Worm (Caenorhabditis elegans): ENCODE results near the gene nhr-103.

nhr-103 gene

DNA sequence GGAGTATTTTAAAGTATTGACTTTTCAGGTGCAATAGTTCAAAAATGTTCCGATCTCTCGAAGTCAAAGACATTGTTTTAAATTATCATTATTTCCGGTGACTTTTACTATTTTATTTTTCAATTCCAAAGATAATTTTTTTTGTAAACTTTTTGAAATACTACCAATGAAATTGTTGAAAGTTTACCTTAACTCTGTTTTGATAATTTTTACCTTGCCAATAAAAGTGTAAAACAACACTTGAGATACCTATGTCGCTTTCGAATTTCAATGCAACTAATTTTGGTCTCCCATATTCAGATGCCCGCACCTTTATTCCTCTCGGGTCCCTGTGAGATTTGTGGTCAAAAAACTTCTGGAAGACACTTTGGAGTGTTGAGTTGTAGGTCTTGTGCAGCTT, at the start of gene nhr-103:
nhr-103 (plus strand) TSS at position 301 of the 400 bp plus-strand sequence.
- no peak for TF ChIP-seq unc-62 (GFP tag; optimal IDR thresholded peaks at IDR 0.05)

ce11 chrV:2177307-2177764, 47.9 kb upstream of the nhr-103 start, which contains the start of gene srbc-17:
srbc-17 (plus strand) TSS chrV:2177714.
- TF ChIP-seq unc-62 (GFP tag; optimal IDR thresholded peaks at IDR 0.05), result no peak

- TF ChIP-seq unc-62 (GFP tag; optimal IDR thresholded peaks at IDR 0.05), result no peak
Measured at ce11 chrV:2179214-2179613, 46.0 kb upstream of the nhr-103 start, which contains the start of gene cyp-33C1. cyp-33C1 (plus strand) TSS chrV:2179514.

ce11 chrV:2181738-2182137, 43.5 kb upstream of the nhr-103 start, which contains the start of gene srbc-16:
srbc-16 (plus strand) TSS chrV:2182038.
- TF ChIP-seq unc-62 (GFP tag; optimal IDR thresholded peaks at IDR 0.05), result no peak

DNA sequence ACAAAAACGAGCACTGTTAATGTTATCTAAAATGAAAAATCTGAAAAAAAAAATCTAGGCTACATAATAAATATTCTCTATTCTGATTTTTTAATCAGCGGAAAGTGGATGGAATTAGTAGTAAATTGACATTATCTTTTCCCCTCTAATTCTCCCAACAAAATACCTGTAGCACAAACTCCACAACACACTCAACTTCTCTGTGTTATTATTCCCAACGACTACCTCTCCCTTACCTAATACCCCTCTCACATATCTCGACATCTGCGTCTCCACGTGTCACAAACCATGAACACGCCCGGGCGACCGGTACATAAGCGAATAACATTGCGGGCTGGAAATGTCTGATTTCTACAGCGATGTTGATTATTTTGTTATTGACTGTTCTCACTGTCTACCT, 42.1 kb upstream of the nhr-103 start, which contains the start of gene cyp-33C2:
cyp-33C2 (plus strand) TSS at position 327 of the 400 bp plus-strand sequence.
- TF ChIP-seq unc-62 (GFP tag; optimal IDR thresholded peaks at IDR 0.05), result no peak

DNA sequence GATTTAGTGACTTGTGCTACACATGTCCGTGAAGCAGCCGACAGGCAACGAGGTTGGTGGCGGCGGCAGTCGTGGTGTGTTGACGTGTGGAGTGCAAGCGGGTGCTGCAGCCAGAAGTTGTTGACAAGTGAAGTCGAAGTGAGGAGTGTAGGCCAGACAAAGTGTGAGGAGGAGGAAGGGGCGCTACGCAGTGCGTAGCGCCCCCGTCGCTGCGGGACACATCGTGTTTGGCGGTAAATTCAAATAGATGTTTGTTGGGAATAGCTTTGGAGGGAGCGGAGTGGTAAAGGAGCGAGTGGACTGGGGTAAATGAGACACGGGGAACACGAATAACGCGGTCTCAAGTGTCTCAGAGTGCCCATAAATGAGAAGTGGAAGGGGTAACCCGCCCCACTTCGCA, 39.7 kb upstream of the nhr-103 start:
- TF ChIP-seq unc-62 (GFP tag; optimal IDR thresholded peaks at IDR 0.05), result no peak

- TF ChIP-seq unc-62 (GFP tag; optimal IDR thresholded peaks at IDR 0.05), result no peak
Measured at ce11 chrV:2187864-2188345, 37.3 kb upstream of the nhr-103 start, which contains the start of gene Y5H2B.3. Y5H2B.3 (plus strand) TSS chrV:2188295.

DNA sequence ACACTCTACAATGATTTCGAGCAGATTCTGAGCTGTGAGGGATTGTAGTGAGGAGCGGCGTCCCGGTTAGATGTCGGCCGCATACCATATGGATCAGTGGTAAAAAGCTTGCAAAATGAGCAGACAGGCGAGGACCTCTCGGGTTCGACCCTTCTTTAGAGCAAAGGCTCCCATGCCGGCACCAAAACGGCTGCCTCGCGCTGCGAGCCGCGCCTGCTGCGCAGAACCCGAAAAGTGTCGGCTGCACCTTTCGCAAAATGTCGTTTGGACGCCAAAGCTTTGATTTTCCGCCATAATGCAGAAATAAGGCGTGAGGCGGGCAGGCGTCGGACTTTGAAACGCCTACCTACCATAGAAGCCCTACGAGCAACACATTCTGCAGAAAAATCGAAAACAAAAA, 34.8 kb upstream of the nhr-103 start:
- TF ChIP-seq unc-62 (GFP tag; optimal IDR thresholded peaks at IDR 0.05), result no peak

ce11 chrV:2191122-2191521, 34.1 kb upstream of the nhr-103 start, which contains the start of gene srbc-42:
srbc-42 (minus strand) TSS chrV:2191222.
- TF ChIP-seq unc-62 (GFP tag; optimal IDR thresholded peaks at IDR 0.05), result no peak

ce11 chrV:2192117-2192516, 33.1 kb upstream of the nhr-103 start, which contains the start of gene nhr-13:
nhr-13 (plus strand) TSS chrV:2192485.
- no peak for TF ChIP-seq unc-62 (GFP tag; optimal IDR thresholded peaks at IDR 0.05)

DNA sequence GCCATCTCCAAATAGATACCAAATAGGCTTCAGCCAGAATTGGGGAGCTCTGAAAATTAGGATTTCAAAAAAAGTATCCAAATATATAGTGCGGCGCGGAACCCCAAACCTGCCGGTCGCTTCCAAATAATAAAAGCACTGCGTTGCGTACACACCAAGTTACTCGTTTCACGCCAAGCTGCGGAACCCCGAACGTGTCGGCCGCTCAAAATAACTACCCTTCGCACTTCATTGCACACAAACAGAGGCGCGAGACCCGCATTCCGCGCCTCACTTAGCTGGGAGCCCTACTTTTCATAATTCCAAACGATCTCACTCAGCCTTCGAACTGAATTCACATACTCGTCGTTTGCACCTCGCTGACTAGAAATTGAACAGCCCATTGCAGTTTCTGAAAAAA, 25.6 kb upstream of the nhr-103 start:
- no peak for TF ChIP-seq unc-62 (GFP tag; optimal IDR thresholded peaks at IDR 0.05)

DNA sequence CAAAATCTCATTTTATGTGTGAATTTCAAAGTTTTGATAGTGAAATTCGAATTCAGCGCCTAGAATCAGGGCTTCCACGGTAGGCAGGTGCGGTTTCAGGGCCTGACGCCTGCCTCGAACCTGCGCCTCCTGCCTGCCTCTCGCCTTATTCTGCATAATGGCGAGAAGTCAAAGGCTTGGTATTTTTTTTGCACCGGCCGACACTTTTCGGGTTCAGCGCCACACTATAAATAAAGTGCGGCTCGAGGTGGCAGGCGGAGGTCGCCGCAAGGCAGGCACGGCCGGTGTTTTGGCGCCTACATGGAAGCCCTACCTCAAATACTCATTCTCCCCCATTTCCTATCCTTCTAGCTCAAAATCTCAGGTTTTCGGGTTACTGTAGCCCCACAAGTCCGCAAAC, 24.8 kb upstream of the nhr-103 start:
- no peak for TF ChIP-seq unc-62 (GFP tag; optimal IDR thresholded peaks at IDR 0.05)

DNA sequence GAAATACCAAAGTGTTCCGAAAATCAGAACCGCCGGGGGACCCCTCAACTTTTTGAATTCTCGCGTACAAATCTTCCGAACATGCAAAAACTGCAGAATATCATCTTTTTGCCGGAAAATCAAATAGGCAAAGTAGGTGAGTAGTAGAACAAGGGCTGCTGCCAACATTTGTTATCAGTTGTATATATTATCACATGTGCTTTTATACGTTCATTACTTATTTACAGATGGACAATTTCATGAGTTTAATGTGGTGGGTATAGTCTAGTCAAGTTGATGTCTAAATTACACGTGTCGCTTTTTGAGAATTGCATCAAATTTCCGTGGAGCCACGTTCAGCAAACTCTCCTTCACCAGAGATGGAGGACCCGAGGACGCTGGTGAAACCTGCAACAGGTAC, 24.0 kb upstream of the nhr-103 start, which contains the start of gene cyp-32B1:
cyp-32B1 (minus strand) TSS at position 176 of the 400 bp plus-strand sequence.
- no peak for TF ChIP-seq unc-62 (GFP tag; optimal IDR thresholded peaks at IDR 0.05)

DNA sequence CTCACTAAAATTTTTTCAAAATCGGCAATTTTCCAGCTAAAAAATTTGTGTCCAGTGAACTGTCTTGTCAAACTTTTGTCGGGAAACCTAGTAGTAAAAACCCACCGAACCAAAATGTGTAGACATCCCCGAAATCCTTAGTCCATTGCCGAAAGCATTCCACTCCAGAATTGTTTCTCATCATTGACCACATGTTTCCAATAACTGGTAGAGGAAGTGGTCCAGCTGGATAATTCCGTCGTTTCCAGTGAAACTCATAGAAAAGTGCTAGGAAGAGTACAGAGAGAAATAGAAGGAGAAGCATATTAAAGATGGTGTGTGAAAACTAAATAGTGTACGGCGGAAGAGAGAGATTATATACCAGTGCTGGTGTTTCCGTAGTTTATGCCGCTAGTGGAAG, 21.1 kb upstream of the nhr-103 start, which contains the start of gene cyp-33C12:
cyp-33C12 (minus strand) TSS at position 321 of the 400 bp plus-strand sequence.
- no peak for TF ChIP-seq unc-62 (GFP tag; optimal IDR thresholded peaks at IDR 0.05)

ce11 chrV:2206181-2206580, 19.0 kb upstream of the nhr-103 start, which contains the start of gene srt-40:
srt-40 (minus strand) TSS chrV:2206281.
- TF ChIP-seq unc-62 (GFP tag; optimal IDR thresholded peaks at IDR 0.05), result no peak

DNA sequence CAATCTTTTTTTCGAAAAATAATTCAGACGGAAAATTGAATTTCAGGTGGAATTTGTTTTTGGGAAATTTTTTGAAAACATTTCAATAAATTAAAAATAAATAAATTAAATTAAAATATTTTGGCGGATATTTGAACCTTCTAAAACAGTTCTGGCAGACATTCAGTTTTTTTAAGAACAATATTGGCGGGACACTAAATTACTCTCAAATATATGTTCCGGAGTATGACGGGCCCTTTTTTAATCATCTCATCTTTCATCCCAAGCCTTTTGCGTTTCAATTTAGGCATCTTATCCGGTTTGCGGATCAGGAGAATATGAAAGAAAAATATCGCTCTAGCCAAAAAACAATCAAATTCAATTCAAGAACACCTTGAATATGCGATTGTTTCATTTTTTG, 18.4 kb upstream of the nhr-103 start, which contains the start of gene svh-11:
svh-11 (plus strand) TSS at position 301 of the 400 bp plus-strand sequence.
- no peak for TF ChIP-seq unc-62 (GFP tag; optimal IDR thresholded peaks at IDR 0.05)

ce11 chrV:2207527-2207926, 17.7 kb upstream of the nhr-103 start:
- no peak for TF ChIP-seq unc-62 (GFP tag; optimal IDR thresholded peaks at IDR 0.05)
